Fruit fly (Drosophila melanogaster): ENCODE data around the gene mus81.

Gene mus81

dm6 chrX:955873-956272 is 15.0 kb downstream of the mus81 start (continued):
- TF ChIP-seq CG2129 (GFP tag; IDR thresholded peaks at IDR 0.05; ENCODE audit: partially characterized antibody) (no peak), sd (tag; optimal IDR thresholded peaks at IDR 0.05) (peak; percentile 11), fd3F (GFP tag; optimal IDR thresholded peaks at IDR 0.05) (peak; percentile 30), CG10209 (GFP tag; optimal IDR thresholded peaks at IDR 0.05) (peak; percentile 41), ham (GFP tag; IDR thresholded peaks at IDR 0.05) (no peak), Atf3 (GFP tag; optimal IDR thresholded peaks at IDR 0.05) (no peak), NK7.1 (GFP tag; optimal IDR thresholded peaks at IDR 0.05) (peak; percentile 22), CG10147 (GFP tag; optimal IDR thresholded peaks at IDR 0.05) (peak; percentile 44), CG10366 (GFP tag; IDR thresholded peaks at IDR 0.05) (peak; percentile 50; the same call in 1 of the 2 replicates), ato (GFP tag; IDR thresholded peaks at IDR 0.05; ENCODE audit: partially characterized antibody) (no peak), CG18764 (GFP tag; optimal IDR thresholded peaks at IDR 0.05) (peak; percentile 22), HLH54F (GFP tag; optimal IDR thresholded peaks at IDR 0.05) (peak; percentile 29), sc (optimal IDR thresholded peaks at IDR 0.05) (no peak), sc (GFP tag; optimal IDR thresholded peaks at IDR 0.05) (no peak), inv (GFP tag; IDR thresholded peaks at IDR 0.05; ENCODE audit: partially characterized antibody) (no peak), Xbp1 (GFP tag; optimal IDR thresholded peaks at IDR 0.05) (peak; percentile 63), CG9817 (tag; optimal IDR thresholded peaks at IDR 0.05) (peak; percentile 44), eyg (GFP tag; optimal IDR thresholded peaks at IDR 0.05) (no peak), wor (GFP tag; IDR thresholded peaks at IDR 0.05) (no peak), ab (GFP tag; optimal IDR thresholded peaks at IDR 0.05) (no peak), Sin3A (optimal IDR thresholded peaks at IDR 0.05) (no peak), CG1024 (GFP tag; IDR thresholded peaks at IDR 0.05) (peak; percentile 55; the same call in 1 of the 2 replicates), CG14050 (GFP tag; IDR thresholded peaks at IDR 0.05) (peak; percentile 21; the same call in 1 of the 3 replicates), slbo (GFP tag; IDR thresholded peaks at IDR 0.05) (peak; percentile 78), fu2 (GFP tag; optimal IDR thresholded peaks at IDR 0.05) (peak; percentile 26), CG10654 (GFP tag; optimal IDR thresholded peaks at IDR 0.05) (peak; percentile 49), CG4360 (GFP tag; IDR thresholded peaks at IDR 0.05) (peak; percentile 45; the same call in 1 of the 2 replicates), bab2 (GFP tag; optimal IDR thresholded peaks at IDR 0.05) (peak; percentile 52), twi (tag; optimal IDR thresholded peaks at IDR 0.05) (no peak), Ada2b (GFP tag; IDR thresholded peaks at IDR 0.05) (peak; percentile 59; the same call in 1 of the 2 replicates), ssp (GFP tag; IDR thresholded peaks at IDR 0.05) (peak; percentile 34; the same call in 1 of the 2 replicates), bbx (GFP tag; IDR thresholded peaks at IDR 0.05; ENCODE audit: partially characterized antibody) (no peak), chm (GFP tag; IDR thresholded peaks at IDR 0.05) (peak; percentile 38; the same call in 1 of the 2 replicates), CG6791 (GFP tag; IDR thresholded peaks at IDR 0.05; ENCODE audit: partially characterized antibody) (no peak), CG18476 (GFP tag; optimal IDR thresholded peaks at IDR 0.05) (no peak), CG31388 (GFP tag; optimal IDR thresholded peaks at IDR 0.05) (no peak), Dp (GFP tag; optimal IDR thresholded peaks at IDR 0.05) (no peak), CG3838 (GFP tag; optimal IDR thresholded peaks at IDR 0.05) (no peak), D (optimal IDR thresholded peaks at IDR 0.05) (no peak), D (GFP tag; optimal IDR thresholded peaks at IDR 0.05) (peak; percentile 43), ranshi (GFP tag; IDR thresholded peaks at IDR 0.05) (peak; percentile 59), CG2199 (GFP tag; IDR thresholded peaks at IDR 0.05) (no peak), bsh (GFP tag; optimal IDR thresholded peaks at IDR 0.05) (peak in 1 of 2 experiments; percentile 62), Bgb (GFP tag; IDR thresholded peaks at IDR 0.05; ENCODE audit: partially characterized antibody) (no peak), CG31224 (GFP tag; IDR thresholded peaks at IDR 0.05) (no peak), dati (GFP tag; IDR thresholded peaks at IDR 0.05) (no peak), Poxn (GFP tag; IDR thresholded peaks at IDR 0.05) (no peak), fru (optimal IDR thresholded peaks at IDR 0.05) (no peak), Dek (tag; optimal IDR thresholded peaks at IDR 0.05) (peak; percentile 46), CG1792 (GFP tag; optimal IDR thresholded peaks at IDR 0.05) (peak; percentile 39), yki (optimal IDR thresholded peaks at IDR 0.05) (no peak), nerfin-2 (GFP tag; IDR thresholded peaks at IDR 0.05; ENCODE audit: partially characterized antibody) (no peak), zen2 (GFP tag; IDR thresholded peaks at IDR 0.05; ENCODE audit: partially characterized antibody) (no peak)
